Fruit fly (Drosophila melanogaster) whole organism, prepupa: ENCODE results near the gene CG6962.

Experiments
- CG16779 ChIP-seq: fragments of 200-800 bp; sonication (Bioruptor generic); optimal IDR thresholded peaks from 3 replicates; lab custom pipeline; 2017; ENCODE audit warnings: missing biosample characterization, mild to moderate bottlenecking, missing genetic modification characterization
- CG32006 ChIP-seq: fragments of 200-800 bp; sonication (Bioruptor generic); optimal IDR thresholded peaks from 3 replicates; lab custom pipeline; 2017; ENCODE audit warnings: missing biosample characterization, mild to moderate bottlenecking, missing genetic modification characterization
- CG6163 ChIP-seq: fragments of 200-800 bp; sonication (Bioruptor generic); IDR thresholded peaks from 3 replicates; pipeline ENCODE4 v1.3.6; 2022; ENCODE audit warnings: missing biosample characterization, missing genetic modification characterization
- CG8119 ChIP-seq: fragments of 200-800 bp; sonication (Bioruptor generic); IDR thresholded peaks from 3 replicates; pipeline ENCODE4 v1.3.6; 2022; ENCODE audit warnings: missing biosample characterization, missing genetic modification characterization
- Eip78C ChIP-seq: fragments of 200-800 bp; sonication (Bioruptor generic); peaks from one replicate; lab custom pipeline; 2016; ENCODE audit warnings: missing biosample characterization, missing genetic modification characterization
- Gug ChIP-seq: fragments of 200-800 bp; sonication (Bioruptor generic); IDR thresholded peaks from 2 replicates; pipeline ENCODE4 v1.3.6; 2022; ENCODE audit warnings: missing biosample characterization, missing genetic modification characterization
- Lpt ChIP-seq: fragments of 200-800 bp; sonication (Bioruptor generic); optimal IDR thresholded peaks from 3 replicates; lab custom pipeline; 2016; ENCODE audit warnings: missing biosample characterization, missing genetic modification characterization
- OdsH ChIP-seq: fragments of 200-800 bp; sonication (Bioruptor generic); optimal IDR thresholded peaks from 3 replicates; lab custom pipeline; 2016; ENCODE audit warnings: missing biosample characterization, missing genetic modification characterization
- achi ChIP-seq: fragments of 200-800 bp; sonication (Bioruptor generic); optimal IDR thresholded peaks from 3 replicates; lab custom pipeline; 2016; ENCODE audit warnings: missing biosample characterization, missing genetic modification characterization
- acj6 ChIP-seq: fragments of 200-800 bp; sonication (Bioruptor generic); optimal IDR thresholded peaks from 3 replicates; lab custom pipeline; 2016; ENCODE audit warnings: missing biosample characterization, missing genetic modification characterization
- eg ChIP-seq: fragments of 200-800 bp; sonication (Bioruptor generic); IDR thresholded peaks from 3 replicates; pipeline ENCODE4 v1.3.6; 2022; ENCODE audit warnings: missing biosample characterization, missing genetic modification characterization
- esn ChIP-seq: fragments of 200-800 bp; sonication (Bioruptor generic); optimal IDR thresholded peaks from 2 replicates; lab custom pipeline; 2016; ENCODE audit warnings: missing biosample characterization, mild to moderate bottlenecking, missing genetic modification characterization, moderate library complexity
- salr ChIP-seq, 2 experiments: fragments of 200-800 bp; sonication (Bioruptor generic); optimal IDR thresholded peaks; 3 replicates each; lab custom pipeline; 2016 to 2018; ENCODE audit warnings: missing biosample characterization in 2 of 2, missing genetic modification characterization in 2 of 2, mild to moderate bottlenecking in 1 of 2
- ss ChIP-seq, 2 experiments: fragments of 200-800 bp; sonication (Bioruptor generic); optimal IDR thresholded peaks; 2 replicates in 1 of 2; 3 replicates in 1 of 2; lab custom pipeline; 2017 to 2018; ENCODE audit warnings: mild to moderate bottlenecking in 2 of 2, missing biosample characterization in 2 of 2, missing genetic modification characterization in 2 of 2, moderate library complexity in 1 of 2

CG6962 gene

dm6 chr3R:11830757-11831586 lies 51.4 kb downstream of the CG6962 start:
- TF ChIP-seq Gug (GFP tag; lab: Robert Waterston, UW), result 0 out of 2 replicates have a peak, but pooled peaks have one; percentile 10
- peak; percentile 22 for TF ChIP-seq acj6 (GFP tag; lab: Kevin White, UChicago)
- TF ChIP-seq CG16779 (tag; lab: Kevin White, UChicago), result no peak
- TF ChIP-seq achi (GFP tag; lab: Kevin White, UChicago), result peak; percentile 21
- peak; percentile 16; the same call in 1 of the 3 replicates for TF ChIP-seq CG8119 (GFP tag; lab: Robert Waterston, UW)
- peak; percentile 56; the same call in 2 of the 3 replicates for TF ChIP-seq eg (GFP tag; lab: Robert Waterston, UW)
- no peak for TF ChIP-seq esn
- TF ChIP-seq CG32006 (GFP tag; lab: Kevin White, UChicago), result peak; percentile 55
- TF ChIP-seq OdsH, result peak; percentile 36
- peak; percentile 9; the same call in 1 of the 3 replicates for TF ChIP-seq CG6163
- TF ChIP-seq salr (GFP tag; optimal IDR thresholded peaks at IDR 0.05; lab: Kevin White, UChicago), result peak in 1 of 2 experiments; percentile 11
- no peak for TF ChIP-seq ss (GFP tag; optimal IDR thresholded peaks at IDR 0.05; lab: Kevin White, UChicago)
- no peak for TF ChIP-seq Lpt
- peak; percentile 66 for TF ChIP-seq Eip78C (GFP tag; lab: Kevin White, UChicago)
